Worm (Caenorhabditis elegans) whole organism, late embryonic: Measurements from ENCODE around the gene ccg-1.
"Not testable (repeated sequence)": the region's sequence is repeated elsewhere in the genome, so short reads cannot be mapped to it uniquely, and the experiment has no call there.

Experiments used
- C38D4.7 ChIP-seq: fragments of 200-800 bp; sonication (Bioruptor generic); optimal IDR thresholded peaks from 2 replicates; lab custom pipeline; 2018; ENCODE audit warnings: mild to moderate bottlenecking, missing genetic modification characterization, moderate library complexity, missing compliant biosample characterization
- F13H6.1 ChIP-seq: sonication (generic microtip); optimal IDR thresholded peaks from 2 replicates; lab custom pipeline; 2016; ENCODE audit warnings: missing genetic modification characterization, missing compliant biosample characterization
- K09A11.1 ChIP-seq: sonication (generic microtip); optimal IDR thresholded peaks from 2 replicates; lab custom pipeline; 2017; ENCODE audit warnings: antibody characterized with exemption, mild to moderate bottlenecking, missing genetic modification characterization, missing compliant biosample characterization; ENCODE audit not compliant: insufficient read depth
- T23F11.4 ChIP-seq: fragments of 200-800 bp; sonication (Bioruptor generic); optimal IDR thresholded peaks from 2 replicates; lab custom pipeline; 2018; ENCODE audit warnings: mild to moderate bottlenecking, missing genetic modification characterization, missing compliant biosample characterization
- ahr-1 ChIP-seq: sonication (generic microtip); optimal IDR thresholded peaks from 2 replicates; lab custom pipeline; 2016; ENCODE audit warnings: missing genetic modification characterization, missing compliant biosample characterization
- ama-1 ChIP-seq: fragments of 150-350 bp; optimal IDR thresholded peaks from 2 replicates; lab custom pipeline; 2014
- ceh-14 ChIP-seq: sonication (generic microtip); optimal IDR thresholded peaks from 2 replicates; lab custom pipeline; 2016; ENCODE audit warnings: missing genotype, missing genetic modification characterization, missing compliant biosample characterization
- ceh-19 ChIP-seq: fragments of 200-800 bp; sonication (Bioruptor generic); optimal IDR thresholded peaks from 2 replicates; lab custom pipeline; 2018; ENCODE audit warnings: mild to moderate bottlenecking, missing genetic modification characterization, missing compliant biosample characterization
- ceh-2 ChIP-seq: sonication (generic microtip); optimal IDR thresholded peaks from 2 replicates; lab custom pipeline; 2016; ENCODE audit warnings: missing genotype, missing genetic modification characterization, missing compliant biosample characterization
- ceh-24 ChIP-seq: sonication (generic microtip); optimal IDR thresholded peaks from 2 replicates; lab custom pipeline; 2016; ENCODE audit warnings: mild to moderate bottlenecking, missing genetic modification characterization, missing compliant biosample characterization
- ceh-30 ChIP-seq: fragments of 150-350 bp; optimal IDR thresholded peaks from 2 replicates; lab custom pipeline; 2014; ENCODE audit warnings: missing biosample characterization, missing genetic modification characterization
- ceh-34 ChIP-seq: sonication (generic microtip); optimal IDR thresholded peaks from 2 replicates; lab custom pipeline; 2016; ENCODE audit warnings: mild to moderate bottlenecking, missing genetic modification characterization, missing compliant biosample characterization
- ceh-48 ChIP-seq: sonication (generic microtip); optimal IDR thresholded peaks from 2 replicates; lab custom pipeline; 2016; ENCODE audit warnings: missing genetic modification characterization, inconsistent platforms, missing compliant biosample characterization
- ceh-6 ChIP-seq: fragments of 200-800 bp; sonication (Bioruptor generic); optimal IDR thresholded peaks from 2 replicates; lab custom pipeline; 2018; ENCODE audit warnings: mild to moderate bottlenecking, missing genetic modification characterization, missing compliant biosample characterization
- che-1 ChIP-seq: sonication (generic microtip); optimal IDR thresholded peaks from 2 replicates; lab custom pipeline; 2016; ENCODE audit warnings: mild to moderate bottlenecking, missing genetic modification characterization, missing compliant biosample characterization
- dmd-4 ChIP-seq: sonication (generic microtip); optimal IDR thresholded peaks from 2 replicates; lab custom pipeline; 2016; ENCODE audit warnings: borderline replicate concordance, missing genetic modification characterization, missing compliant biosample characterization
- elt-2 ChIP-seq: sonication (generic microtip); optimal IDR thresholded peaks from 2 replicates; lab custom pipeline; 2016; ENCODE audit warnings: missing genetic modification reagents, missing genetic modification characterization, missing compliant biosample characterization
- elt-4 ChIP-seq: sonication (generic microtip); optimal IDR thresholded peaks from 2 replicates; lab custom pipeline; 2016; ENCODE audit warnings: missing genetic modification characterization, missing compliant biosample characterization
- ets-4 ChIP-seq: sonication (generic microtip); optimal IDR thresholded peaks from 2 replicates; lab custom pipeline; 2016; ENCODE audit warnings: missing genetic modification characterization, missing compliant biosample characterization
- fax-1 ChIP-seq: sonication (generic microtip); optimal IDR thresholded peaks from 2 replicates; lab custom pipeline; 2016; ENCODE audit warnings: missing genotype, missing genetic modification characterization, missing compliant biosample characterization
- fkh-6 ChIP-seq: sonication (generic microtip); optimal IDR thresholded peaks from 2 replicates; lab custom pipeline; 2016; ENCODE audit warnings: missing genetic modification characterization, missing compliant biosample characterization
- hlh-13 ChIP-seq: fragments of 200-800 bp; sonication (Bioruptor generic); optimal IDR thresholded peaks from 2 replicates; lab custom pipeline; 2018; ENCODE audit warnings: mild to moderate bottlenecking, missing genetic modification characterization, missing compliant biosample characterization
- hlh-6 ChIP-seq: sonication (generic microtip); optimal IDR thresholded peaks from 2 replicates; lab custom pipeline; 2016; ENCODE audit warnings: missing genotype, missing genetic modification characterization, missing compliant biosample characterization
- madf-2 ChIP-seq: sonication (generic microtip); optimal IDR thresholded peaks from 2 replicates; lab custom pipeline; 2017; ENCODE audit warnings: missing genetic modification characterization, missing compliant biosample characterization
- mec-3 ChIP-seq: sonication (generic microtip); optimal IDR thresholded peaks from 2 replicates; lab custom pipeline; 2016; ENCODE audit warnings: borderline replicate concordance, missing genetic modification characterization, missing compliant biosample characterization
- nhr-11 ChIP-seq: fragments of 150-350 bp; optimal IDR thresholded peaks from 2 replicates; lab custom pipeline; 2014; ENCODE audit warnings: missing biosample characterization, missing genetic modification characterization
- nhr-232 ChIP-seq: sonication (generic microtip); optimal IDR thresholded peaks from 2 replicates; lab custom pipeline; 2016; ENCODE audit warnings: missing genetic modification characterization, missing compliant biosample characterization
- npax-4 ChIP-seq: sonication (generic microtip); optimal IDR thresholded peaks from 2 replicates; lab custom pipeline; 2016; ENCODE audit warnings: missing genetic modification characterization, missing compliant biosample characterization
- pag-3 ChIP-seq: sonication (generic microtip); optimal IDR thresholded peaks from 2 replicates; lab custom pipeline; 2016; ENCODE audit warnings: missing compliant biosample characterization, missing genetic modification characterization, borderline replicate concordance
- pat-9 ChIP-seq: fragments of 200-800 bp; sonication (Bioruptor generic); optimal IDR thresholded peaks from 2 replicates; lab custom pipeline; 2018; ENCODE audit warnings: mild to moderate bottlenecking, missing genetic modification characterization, moderate library complexity, missing compliant biosample characterization
- pha-2 ChIP-seq: sonication (generic microtip); optimal IDR thresholded peaks from 2 replicates; lab custom pipeline; 2017; ENCODE audit warnings: mild to moderate bottlenecking, missing genetic modification characterization, missing compliant biosample characterization
- pqm-1 ChIP-seq: sonication (generic microtip); optimal IDR thresholded peaks from 2 replicates; lab custom pipeline; 2016; ENCODE audit warnings: missing genetic modification characterization, missing compliant biosample characterization
- sdc-2 ChIP-seq: sonication (generic microtip); optimal IDR thresholded peaks from 2 replicates; lab custom pipeline; 2016; ENCODE audit warnings: missing genotype, missing genetic modification characterization, missing compliant biosample characterization
- sox-4 ChIP-seq: sonication (generic microtip); optimal IDR thresholded peaks from 2 replicates; lab custom pipeline; 2017; ENCODE audit warnings: mild to moderate bottlenecking, missing genetic modification characterization, inconsistent platforms, missing compliant biosample characterization
- syd-9 ChIP-seq: sonication (generic microtip); optimal IDR thresholded peaks from 2 replicates; lab custom pipeline; 2016; ENCODE audit warnings: mild to moderate bottlenecking, missing genetic modification characterization, moderate library complexity, missing compliant biosample characterization
- tbx-2 ChIP-seq: sonication (generic microtip); optimal IDR thresholded peaks from 2 replicates; lab custom pipeline; 2016; ENCODE audit warnings: missing genetic modification characterization, missing compliant biosample characterization
- ttx-3 ChIP-seq: sonication (generic microtip); optimal IDR thresholded peaks from 2 replicates; lab custom pipeline; 2016; ENCODE audit warnings: missing genetic modification reagents, missing genetic modification characterization, missing compliant biosample characterization
- zip-5 ChIP-seq: sonication (generic microtip); optimal IDR thresholded peaks from 2 replicates; lab custom pipeline; 2016; ENCODE audit warnings: missing genetic modification characterization, missing compliant biosample characterization

The ccg-1 gene

ce11 chrIV:15275363-15275854 lies at the start of gene ccg-1:
Gene ccg-1 (minus strand): TSS chrIV:15275804.
- TF ChIP-seq nhr-232 (tag; lab: Kevin White, UChicago), result no peak
- TF ChIP-seq K09A11.1 (tag; lab: Kevin White, UChicago), result no peak
- no peak for TF ChIP-seq ceh-14 (tag; lab: Kevin White, UChicago)
- TF ChIP-seq pha-2 (tag; lab: Kevin White, UChicago), result no peak
- no peak for TF ChIP-seq madf-2 (tag; lab: Kevin White, UChicago)
- TF ChIP-seq fax-1 (tag; lab: Kevin White, UChicago), result no peak
- no peak for TF ChIP-seq ahr-1
- no peak for TF ChIP-seq ceh-6 (GFP tag; lab: Kevin White, UChicago)
- no peak for TF ChIP-seq ama-1 (lab: Kevin White, UChicago)
- no peak for TF ChIP-seq sox-4 (tag; lab: Kevin White, UChicago)
- no peak for TF ChIP-seq ceh-19
- TF ChIP-seq ceh-48 (tag; lab: Kevin White, UChicago), result no peak
- no peak for TF ChIP-seq C38D4.7 (GFP tag; lab: Kevin White, UChicago)
- no peak for TF ChIP-seq npax-4 (tag; lab: Kevin White, UChicago)
- TF ChIP-seq hlh-6 (tag; lab: Kevin White, UChicago), result no peak
- no peak for TF ChIP-seq nhr-11 (tag; lab: Kevin White, UChicago)
- TF ChIP-seq ets-4 (tag; lab: Kevin White, UChicago), result no peak
- TF ChIP-seq elt-2, result no peak
- TF ChIP-seq pqm-1 (tag; lab: Kevin White, UChicago), result no peak

- TF ChIP-seq ceh-24 (tag; lab: Kevin White, UChicago), result no peak
- no peak for TF ChIP-seq ahr-1
- TF ChIP-seq T23F11.4 (GFP tag; lab: Kevin White, UChicago), result no peak
- no peak for TF ChIP-seq sdc-2 (tag; lab: Kevin White, UChicago)
- no peak for TF ChIP-seq mec-3 (tag; lab: Kevin White, UChicago)
- no peak for TF ChIP-seq fkh-6
- no peak for TF ChIP-seq zip-5
- TF ChIP-seq syd-9, result no peak
- no peak for TF ChIP-seq ceh-2
- TF ChIP-seq npax-4 (tag; lab: Kevin White, UChicago), result no peak
- TF ChIP-seq ets-4 (tag; lab: Kevin White, UChicago), result no peak
- no peak for TF ChIP-seq hlh-13 (GFP tag; lab: Kevin White, UChicago)
- TF ChIP-seq ttx-3 (tag; lab: Kevin White, UChicago), result no peak
Observed at ce11 chrIV:15323593-15323992, 48.0 kb upstream of the ccg-1 start, which contains the start of gene tbx-39. Gene tbx-39 (plus strand): TSS chrIV:15323893.

- TF ChIP-seq che-1 (tag; lab: Kevin White, UChicago) (no peak), ceh-34 (no peak), dmd-4 (tag; lab: Kevin White, UChicago) (no peak), pha-2 (tag; lab: Kevin White, UChicago) (no peak), C38D4.7 (GFP tag; lab: Kevin White, UChicago) (no peak), fax-1 (tag; lab: Kevin White, UChicago) (no peak)
Observed at ce11 chrIV:15321279-15321678, 45.7 kb upstream of the ccg-1 start, which contains the start of gene Y73F8A.15. Gene Y73F8A.15 (plus strand): TSS chrIV:15321579.

ce11 chrIV:15318982-15319381 lies 43.4 kb upstream of the ccg-1 start, which contains the start of gene Y73F8A.14:
Gene Y73F8A.14 (minus strand): TSS chrIV:15319082.
- not testable (repeated sequence) for TF ChIP-seq elt-4 (tag; lab: Kevin White, UChicago); ceh-30 (tag; lab: Kevin White, UChicago); pag-3

ce11 chrIV:15315502-15315901 lies 39.9 kb upstream of the ccg-1 start:
- no peak for TF ChIP-seq pat-9 (tag; lab: Kevin White, UChicago)
- TF ChIP-seq che-1 (tag; lab: Kevin White, UChicago), result no peak
- TF ChIP-seq ahr-1, result no peak
- no peak for TF ChIP-seq tbx-2
- TF ChIP-seq F13H6.1 (tag; lab: Kevin White, UChicago), result no peak
- no peak for TF ChIP-seq C38D4.7 (GFP tag; lab: Kevin White, UChicago)
- no peak for TF ChIP-seq sox-4 (tag; lab: Kevin White, UChicago)
- TF ChIP-seq, all 69 proteins: peak for 0
